Worm (Caenorhabditis elegans): ENCODE results near the gene grl-19.

- TF ChIP-seq pha-4 (tag; optimal IDR thresholded peaks at IDR 0.05) = peak; percentile 18
- TF ChIP-seq lir-1 (GFP tag; conservative IDR thresholded peaks at IDR 0.05) = no peak
- no peak for TF ChIP-seq somi-1 (GFP tag; optimal IDR thresholded peaks at IDR 0.05)
- no peak for TF ChIP-seq snpc-4 (GFP tag; optimal IDR thresholded peaks at IDR 0.05)
- no peak for TF ChIP-seq snpc-4 (tag; optimal IDR thresholded peaks at IDR 0.05)
- no peak for TF ChIP-seq efl-1 (GFP tag; optimal IDR thresholded peaks at IDR 0.05)
- no peak for TF ChIP-seq dpl-1 (GFP tag; optimal IDR thresholded peaks at IDR 0.05)
- no peak for TF ChIP-seq F33H1.4 (GFP tag; IDR thresholded peaks at IDR 0.05)
- no peak for TF ChIP-seq ceh-58 (GFP tag; IDR thresholded peaks at IDR 0.05)
These were observed 39.6 kb upstream of the grl-19 start for ce11 chrIV:291851-292367.

Measured in whole organism, young adult.